Worm (Caenorhabditis elegans): Measurements from ENCODE around the gene alh-2.
A peak's percentile ranks its signal among the peaks of the same experiment; 100 is the strongest.

The alh-2 gene

ce11 chrV:1643886-1644285, at the start of gene alh-2:
alh-2 (plus strand) TSS chrV:1644169.
- no peak for TF ChIP-seq F33H1.4 (GFP tag; IDR thresholded peaks at IDR 0.05)
- no peak for TF ChIP-seq F37B4.10 (GFP tag; IDR thresholded peaks at IDR 0.05)
- no peak for TF ChIP-seq T07F8.4 (tag; optimal IDR thresholded peaks at IDR 0.05)
- no peak for TF ChIP-seq ceh-40 (GFP tag; IDR thresholded peaks at IDR 0.05)
- TF ChIP-seq mel-28 (tag; optimal IDR thresholded peaks at IDR 0.05; ENCODE audit: borderline replicate concordance) = no peak
- no peak for TF ChIP-seq rec-8 (tag; optimal IDR thresholded peaks at IDR 0.05)
- TF ChIP-seq Y56A3A.18 (GFP tag; IDR thresholded peaks at IDR 0.05) = no peak
- TF ChIP-seq F55B11.4 (tag; optimal IDR thresholded peaks at IDR 0.05; ENCODE audit: borderline replicate concordance, insufficient read depth) = no peak
- no peak for TF ChIP-seq ztf-25 (GFP tag; IDR thresholded peaks at IDR 0.05)
- TF ChIP-seq repo-1 (tag; optimal IDR thresholded peaks at IDR 0.05) = no peak
- no peak for TF ChIP-seq mcd-1 (GFP tag; IDR thresholded peaks at IDR 0.05)
- no peak for TF ChIP-seq lsy-27 (tag; optimal IDR thresholded peaks at IDR 0.05; ENCODE audit: borderline replicate concordance, insufficient read depth)
- TF ChIP-seq egl-44 (GFP tag; IDR thresholded peaks at IDR 0.05) = no peak

ce11 chrV:1594554-1595092, 49.3 kb upstream of the alh-2 start:
- TF ChIP-seq ekl-4 (GFP tag; IDR thresholded peaks at IDR 0.05) (no peak), lin-40 (tag; optimal IDR thresholded peaks at IDR 0.05) (peak; percentile 25), C17E4.6 (GFP tag; IDR thresholded peaks at IDR 0.05) (no peak), sdz-38 (tag; optimal IDR thresholded peaks at IDR 0.05) (no peak), nhr-90 (tag; optimal IDR thresholded peaks at IDR 0.05) (no peak), pbrm-1 (GFP tag; IDR thresholded peaks at IDR 0.05) (no peak)

ce11 chrV:1599088-1599487, 44.9 kb upstream of the alh-2 start:
- TF ChIP-seq attf-5 (GFP tag; optimal IDR thresholded peaks at IDR 0.05) = peak; percentile 31
- 0 out of 2 replicates have a peak, but pooled peaks have one; percentile 24 for TF ChIP-seq hmg-20 (GFP tag; IDR thresholded peaks at IDR 0.05)
- peak; percentile 53; the same call in 1 of the 2 replicates for TF ChIP-seq egrh-3 (GFP tag; IDR thresholded peaks at IDR 0.05)
- peak; percentile 90 for TF ChIP-seq ztf-18 (tag; optimal IDR thresholded peaks at IDR 0.05)
- TF ChIP-seq mcd-1 (GFP tag; IDR thresholded peaks at IDR 0.05) = peak; percentile 55
- peak; percentile 32 for TF ChIP-seq nhr-80 (tag; optimal IDR thresholded peaks at IDR 0.05)
- TF ChIP-seq dox-1 (GFP tag; IDR thresholded peaks at IDR 0.05) = peak; percentile 49; the same call in 1 of the 2 replicates

- TF ChIP-seq ztf-26 (tag; optimal IDR thresholded peaks at IDR 0.05) (no peak), Y79H2A.3 (GFP tag; conservative IDR thresholded peaks at IDR 0.05) (no peak), cebp-1 (GFP tag; IDR thresholded peaks at IDR 0.05) (peak; percentile 70), cebp-1 (tag; optimal IDR thresholded peaks at IDR 0.05) (peak; percentile 86), lin-35 (GFP tag; optimal IDR thresholded peaks at IDR 0.05) (no peak), F33H1.4 (GFP tag; IDR thresholded peaks at IDR 0.05) (no peak), B0261.1 (tag; optimal IDR thresholded peaks at IDR 0.05) (no peak), atf-7 (tag; optimal IDR thresholded peaks at IDR 0.05) (no peak)
Measured at ce11 chrV:1600561-1601088, 43.3 kb upstream of the alh-2 start, which contains the start of gene F16B4.2. F16B4.2 (plus strand) TSS chrV:1601038.

- TF ChIP-seq F22D6.2 (tag; optimal IDR thresholded peaks at IDR 0.05) (no peak), lin-40 (tag; optimal IDR thresholded peaks at IDR 0.05) (peak; percentile 40), madf-8 (GFP tag; conservative IDR thresholded peaks at IDR 0.05) (no peak), nhr-80 (tag; optimal IDR thresholded peaks at IDR 0.05) (peak; percentile 84)
Measured at ce11 chrV:1607790-1608189, 36.2 kb upstream of the alh-2 start, which contains the start of gene nhr-178. nhr-178 (minus strand) TSS chrV:1607953.

Measured in whole organism, young adult.